Worm (Caenorhabditis elegans): ENCODE data around the gene nlr-1.

Gene nlr-1

DNA sequence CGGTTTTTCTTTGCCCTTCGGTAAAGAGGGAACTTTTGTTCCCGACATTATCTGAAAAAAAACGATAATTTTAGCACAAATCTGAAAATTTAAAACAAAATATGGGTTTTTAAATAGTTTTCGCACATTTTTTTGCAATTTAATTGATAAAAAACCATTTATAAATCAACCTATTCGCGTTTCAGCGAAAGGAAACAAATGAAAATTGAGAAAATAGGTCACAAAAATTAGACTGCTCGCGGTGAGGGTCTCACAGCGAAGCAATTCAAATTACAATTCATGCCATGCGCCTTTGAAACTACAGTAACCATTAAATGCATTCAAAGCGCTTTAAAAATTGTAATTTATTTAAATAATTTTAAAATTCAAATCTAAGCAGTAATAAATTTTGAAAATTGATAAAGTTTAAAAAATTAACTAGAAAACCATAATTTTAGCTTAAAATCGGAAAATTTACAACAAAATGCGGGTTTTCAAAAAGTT lies 23.9 kb downstream of the nlr-1 start, which contains the start of gene B0001.7:
B0001.7 (minus strand) TSS at position 51 of the 483 bp plus-strand sequence.
- no peak for TF ChIP-seq lin-14 (GFP tag; optimal IDR thresholded peaks at IDR 0.05)
- TF ChIP-seq aly-2 (tag; optimal IDR thresholded peaks at IDR 0.05), result no peak
- TF ChIP-seq ztf-4 (tag; optimal IDR thresholded peaks at IDR 0.05), result no peak
- no peak for TF ChIP-seq ceh-90 (tag; optimal IDR thresholded peaks at IDR 0.05)

DNA sequence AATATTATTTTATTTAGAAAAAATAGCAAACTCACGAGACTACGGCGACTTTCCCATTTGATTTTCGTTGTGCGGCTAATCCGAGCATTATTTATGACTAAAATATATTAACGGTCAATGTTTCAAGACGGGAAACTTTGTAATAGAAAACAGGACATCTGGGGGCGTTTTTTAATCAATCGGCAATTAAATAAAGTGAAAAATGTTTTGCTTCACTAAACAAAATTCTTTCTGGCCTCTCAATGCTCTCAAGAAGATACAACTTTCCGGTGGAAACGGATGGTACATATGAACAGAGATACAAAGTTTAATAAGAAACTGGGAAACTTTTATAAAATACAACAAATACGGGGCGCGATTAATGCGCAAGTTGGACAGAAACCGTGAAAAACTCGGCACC lies 27.3 kb downstream of the nlr-1 start, which contains the start of gene B0001.2:
B0001.2 (minus strand) TSS at position 101 of the 400 bp plus-strand sequence.
- TF ChIP-seq ztf-11 (tag; optimal IDR thresholded peaks at IDR 0.05), result no peak
- TF ChIP-seq pax-3 (tag; optimal IDR thresholded peaks at IDR 0.05), result no peak
- no peak for TF ChIP-seq lin-15B (tag; optimal IDR thresholded peaks at IDR 0.05)
- no peak for TF ChIP-seq nhr-28 (tag; optimal IDR thresholded peaks at IDR 0.05)
- TF ChIP-seq lin-35 (GFP tag; optimal IDR thresholded peaks at IDR 0.05), result no peak

DNA sequence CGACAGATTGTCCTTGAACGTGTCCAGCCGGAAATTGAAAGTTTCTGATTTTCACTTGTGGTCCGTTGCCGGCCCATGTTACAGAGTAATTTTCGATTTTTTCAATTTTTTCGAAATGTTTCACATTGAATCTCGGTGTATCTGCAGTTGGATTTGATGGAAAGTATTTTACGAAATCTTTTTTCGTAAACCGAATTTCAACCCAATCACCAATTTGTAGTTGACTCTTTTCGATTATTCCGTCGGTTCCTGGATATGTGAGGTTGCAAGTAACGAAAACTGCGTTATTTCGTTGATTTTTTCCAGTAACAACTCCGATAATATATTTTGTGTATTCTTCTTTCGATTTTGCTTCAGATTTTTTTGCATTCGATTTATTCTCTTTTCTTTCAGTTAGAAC lies 28.5 kb downstream of the nlr-1 start:
- TF ChIP-seq F16B12.6 (tag; optimal IDR thresholded peaks at IDR 0.05), result no peak
- TF ChIP-seq ceh-8 (GFP tag; optimal IDR thresholded peaks at IDR 0.05), result no peak

DNA sequence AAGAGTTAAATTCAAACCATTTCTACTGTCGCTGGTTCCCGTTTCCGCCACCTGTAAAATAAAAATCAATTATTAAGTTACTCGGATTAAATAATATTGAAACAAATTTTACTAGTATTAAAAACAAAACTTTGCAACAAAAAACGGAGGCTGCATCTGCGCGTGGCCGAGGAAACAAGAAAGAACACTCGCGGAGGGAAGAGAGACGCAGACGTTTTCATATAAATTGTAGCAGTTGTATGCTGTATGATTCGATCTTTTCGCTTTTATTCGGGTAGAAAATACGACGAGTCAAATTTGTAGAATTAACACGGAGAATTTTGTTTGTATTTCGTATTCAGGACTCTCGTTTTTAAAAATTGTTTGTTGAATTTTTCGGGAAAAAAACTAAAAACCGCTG lies 32.5 kb downstream of the nlr-1 start, which contains the start of gene B0001.3:
B0001.3 (minus strand) TSS at position 55 of the 400 bp plus-strand sequence.
- TF ChIP-seq efl-1 (optimal IDR thresholded peaks at IDR 0.05) (no peak), efl-1 (GFP tag; optimal IDR thresholded peaks at IDR 0.05 in 1 of 2) (no peak), blmp-1 (tag; optimal IDR thresholded peaks at IDR 0.05) (peak; percentile 72)

DNA sequence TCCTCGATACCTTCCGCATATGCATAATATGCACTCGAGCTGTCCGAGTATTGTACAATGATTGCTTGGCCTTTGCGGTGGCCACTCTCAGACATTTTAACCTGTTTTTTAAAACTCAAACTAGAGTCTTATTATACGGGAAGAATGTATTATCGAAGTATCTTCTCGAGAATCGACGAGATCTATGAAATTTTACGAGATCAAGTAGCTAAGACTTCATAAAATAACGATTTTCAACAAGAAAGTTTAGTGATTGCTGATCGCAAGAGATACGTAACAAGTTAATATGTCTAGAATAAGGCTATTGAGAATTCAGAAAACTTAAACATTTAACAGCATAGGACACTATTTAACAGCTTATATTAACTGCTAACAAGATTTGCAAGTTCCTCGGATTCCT lies 34.9 kb downstream of the nlr-1 start, which contains the start of gene B0001.5:
B0001.5 (minus strand) TSS at position 101 of the 400 bp plus-strand sequence.
- TF ChIP-seq hlh-17 (GFP tag; optimal IDR thresholded peaks at IDR 0.05; ENCODE audit: borderline replicate concordance), result no peak
- TF ChIP-seq sptf-1 (tag; optimal IDR thresholded peaks at IDR 0.05), result no peak
- TF ChIP-seq dpl-1 (GFP tag; optimal IDR thresholded peaks at IDR 0.05), result no peak
- TF ChIP-seq tlp-1 (tag; optimal IDR thresholded peaks at IDR 0.05), result no peak
- TF ChIP-seq blmp-1 (tag; optimal IDR thresholded peaks at IDR 0.05), result no peak
- TF ChIP-seq C04F5.9 (tag; optimal IDR thresholded peaks at IDR 0.05), result no peak
- TF ChIP-seq ces-1 (GFP tag; optimal IDR thresholded peaks at IDR 0.05), result no peak
- TF ChIP-seq skn-1 (tag; optimal IDR thresholded peaks at IDR 0.05), result no peak
- TF ChIP-seq ceh-8 (GFP tag; optimal IDR thresholded peaks at IDR 0.05), result no peak
- TF ChIP-seq vab-15 (tag; optimal IDR thresholded peaks at IDR 0.05), result no peak
- TF ChIP-seq mab-9 (GFP tag; IDR thresholded peaks at IDR 0.05), result no peak
- no peak for TF ChIP-seq unc-30 (tag; optimal IDR thresholded peaks at IDR 0.05)

DNA sequence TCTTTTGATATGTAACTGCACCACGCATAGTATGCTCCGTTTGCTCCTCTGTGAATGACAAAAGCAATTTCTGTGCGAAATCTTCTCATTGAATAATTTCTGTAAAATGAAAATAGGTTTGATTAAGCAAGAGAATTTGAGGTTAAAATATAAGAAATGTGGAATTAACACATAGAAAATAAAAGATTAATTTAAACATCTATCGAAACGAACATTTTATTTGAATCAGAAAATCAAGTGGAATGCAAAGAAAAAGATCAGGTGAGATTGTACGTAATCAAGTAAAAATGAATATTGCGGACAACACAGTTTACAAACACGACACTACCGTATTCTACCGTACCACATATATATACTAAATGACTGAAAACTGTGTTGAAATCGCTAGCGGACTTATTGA lies 37.2 kb downstream of the nlr-1 start, which contains the start of gene B0001.8:
B0001.8 (minus strand) TSS at position 101 of the 400 bp plus-strand sequence.
- TF ChIP-seq ets-5 (GFP tag; IDR thresholded peaks at IDR 0.05), result no peak
- TF ChIP-seq lir-3 (tag; optimal IDR thresholded peaks at IDR 0.05; ENCODE audit: poor library complexity), result no peak
- TF ChIP-seq xbp-1 (tag; optimal IDR thresholded peaks at IDR 0.05), result no peak
- no peak for TF ChIP-seq elt-2 (tag; optimal IDR thresholded peaks at IDR 0.05)
- TF ChIP-seq aly-2 (tag; optimal IDR thresholded peaks at IDR 0.05), result no peak
- no peak for TF ChIP-seq efl-1 (optimal IDR thresholded peaks at IDR 0.05)
- no peak for TF ChIP-seq efl-1 (GFP tag; optimal IDR thresholded peaks at IDR 0.05 in 1 of 2)
- no peak for TF ChIP-seq aha-1 (tag; optimal IDR thresholded peaks at IDR 0.05)
- TF ChIP-seq ces-1 (GFP tag; optimal IDR thresholded peaks at IDR 0.05), result no peak
- TF ChIP-seq elt-3 (tag; optimal IDR thresholded peaks at IDR 0.05), result no peak
- no peak for TF ChIP-seq pqm-1 (tag; optimal IDR thresholded peaks at IDR 0.05)
- TF ChIP-seq lsy-2 (tag; optimal IDR thresholded peaks at IDR 0.05), result no peak
- TF ChIP-seq snpc-4 (tag; optimal IDR thresholded peaks at IDR 0.05), result no peak
- no peak for TF ChIP-seq lin-35 (GFP tag; optimal IDR thresholded peaks at IDR 0.05)
- TF ChIP-seq lin-14 (GFP tag; optimal IDR thresholded peaks at IDR 0.05), result no peak
- no peak for TF ChIP-seq lin-39 (tag; optimal IDR thresholded peaks at IDR 0.05)
- TF ChIP-seq F16B12.6 (tag; optimal IDR thresholded peaks at IDR 0.05), result no peak
- TF ChIP-seq zag-1 (tag; optimal IDR thresholded peaks at IDR 0.05), result no peak
- no peak for TF ChIP-seq unc-98 (GFP tag; IDR thresholded peaks at IDR 0.05)
- no peak for TF ChIP-seq jun-1 (tag; optimal IDR thresholded peaks at IDR 0.05)

Measured in whole organism, L1 larva.